Fruit fly (Drosophila melanogaster) whole organism, embryonic: ENCODE results near the gene Atg8b.

ENCODE experiments used
- CG1792 ChIP-seq: fragments of 200-800 bp; sonication (Bioruptor generic); optimal IDR thresholded peaks from 2 replicates; lab custom pipeline; 2016; ENCODE audit warnings: missing biosample characterization, missing genetic modification characterization
- CG2116 ChIP-seq: fragments of 200-800 bp; sonication (Bioruptor generic); optimal IDR thresholded peaks from 3 replicates; lab custom pipeline; 2018; ENCODE audit warnings: missing biosample characterization, mild to moderate bottlenecking, missing genetic modification characterization
- Dp ChIP-seq: fragments of 200-800 bp; sonication (Bioruptor generic); optimal IDR thresholded peaks from 2 replicates; lab custom pipeline; 2018; ENCODE audit warnings: missing biosample characterization, mild to moderate bottlenecking, missing genetic modification characterization, moderate library complexity
- ERR ChIP-seq: fragments of 200-800 bp; sonication (Bioruptor generic); optimal IDR thresholded peaks from 2 replicates; lab custom pipeline; 2016; ENCODE audit warnings: missing biosample characterization, missing genetic modification characterization
- Spps ChIP-seq: fragments of 200-800 bp; sonication (Bioruptor generic); optimal IDR thresholded peaks from 2 replicates; lab custom pipeline; 2018; ENCODE audit warnings: missing biosample characterization, mild to moderate bottlenecking, missing genetic modification characterization
- kni ChIP-seq: fragments of 200-800 bp; sonication (Bioruptor generic); optimal IDR thresholded peaks from 3 replicates; lab custom pipeline; 2017; ENCODE audit warnings: mild to moderate bottlenecking, missing biosample characterization, missing genetic modification reagents, missing genetic modification characterization
- nom ChIP-seq: fragments of 200-800 bp; sonication (Bioruptor generic); optimal IDR thresholded peaks from 2 replicates; lab custom pipeline; 2017; ENCODE audit warnings: missing biosample characterization, missing genetic modification characterization, mild to moderate bottlenecking, moderate library complexity, missing genetic modification reagents

- no peak for TF ChIP-seq Dp (GFP tag; lab: Kevin White, UChicago)
- TF ChIP-seq CG1792 (GFP tag; lab: Kevin White, UChicago), result no peak
- no peak for TF ChIP-seq CG2116 (GFP tag; lab: Kevin White, UChicago)
- TF ChIP-seq Spps, result no peak
- no peak for TF ChIP-seq ERR (GFP tag; lab: Kevin White, UChicago)
- TF ChIP-seq kni (GFP tag; lab: Kevin White, UChicago), result no peak
- TF ChIP-seq nom (GFP tag; lab: Kevin White, UChicago), result no peak
Observed at dm6 chr3R:17742542-17742941, 17.7 kb upstream of the Atg8b start.
